Fruit fly (Drosophila melanogaster) whole organism, pupa: ENCODE measurements around the gene CG15544.

Source experiments
- CG12605 ChIP-seq: fragments of 200-800 bp; sonication (Bioruptor generic); IDR thresholded peaks from 2 replicates; pipeline ENCODE4 v1.3.6; 2022; ENCODE audit warnings: missing biosample characterization, missing genetic modification characterization
- CG13204 ChIP-seq: fragments of 200-800 bp; sonication (Bioruptor generic); optimal IDR thresholded peaks from 2 replicates; lab custom pipeline; 2018; ENCODE audit warnings: missing biosample characterization, mild to moderate bottlenecking, missing genetic modification characterization, moderate library complexity
- CG15710 ChIP-seq: fragments of 200-800 bp; sonication (Bioruptor generic); optimal IDR thresholded peaks from 2 replicates; lab custom pipeline; 2018; ENCODE audit warnings: missing biosample characterization, mild to moderate bottlenecking, missing genetic modification characterization, moderate library complexity
- CG17806 ChIP-seq: fragments of 200-800 bp; sonication (Bioruptor generic); optimal IDR thresholded peaks from 2 replicates; lab custom pipeline; 2018; ENCODE audit warnings: missing biosample characterization, mild to moderate bottlenecking, missing genetic modification characterization, moderate library complexity
- CG34367 ChIP-seq: fragments of 200-800 bp; sonication (Bioruptor generic); optimal IDR thresholded peaks from 2 replicates; lab custom pipeline; 2018; ENCODE audit warnings: missing biosample characterization, mild to moderate bottlenecking, missing genetic modification characterization
- CG8159 ChIP-seq: fragments of 200-800 bp; sonication (Bioruptor generic); optimal IDR thresholded peaks from 3 replicates; lab custom pipeline; 2018; ENCODE audit warnings: missing biosample characterization, mild to moderate bottlenecking, missing genetic modification characterization, moderate library complexity
- D1 ChIP-seq: fragments of 200-800 bp; sonication (Bioruptor generic); optimal IDR thresholded peaks from 2 replicates; lab custom pipeline; 2018; ENCODE audit warnings: missing biosample characterization, mild to moderate bottlenecking, missing genetic modification characterization, moderate library complexity
- EcR ChIP-seq: fragments of 200-800 bp; sonication (Bioruptor generic); optimal IDR thresholded peaks from 3 replicates; lab custom pipeline; 2019; ENCODE audit warnings: missing biosample characterization, missing genetic modification characterization, mild to moderate bottlenecking, moderate library complexity, missing genetic modification reagents
- Pif1A ChIP-seq: fragments of 200-800 bp; sonication (Bioruptor generic); optimal IDR thresholded peaks from 3 replicates; lab custom pipeline; 2016; ENCODE audit warnings: missing biosample characterization, missing genetic modification characterization
- fd96Ca ChIP-seq: fragments of 200-800 bp; sonication (Bioruptor generic); IDR thresholded peaks from 3 replicates; pipeline ENCODE4 v1.3.6; 2022; ENCODE audit warnings: missing biosample characterization, missing genetic modification characterization
- rn ChIP-seq: fragments of 200-800 bp; sonication (Bioruptor generic); IDR thresholded peaks from 2 replicates; pipeline ENCODE4 v1.3.6; 2022; ENCODE audit warnings: missing biosample characterization, missing genetic modification characterization

dm6 chr3R:30832130-30832529, 4.5 kb downstream of the CG15544 start:
- no peak for TF ChIP-seq rn (GFP tag; lab: Robert Waterston, UW)
- TF ChIP-seq CG13204 (GFP tag; lab: Kevin White, UChicago): no peak
- TF ChIP-seq CG15710 (tag; lab: Kevin White, UChicago): no peak
- TF ChIP-seq CG17806 (tag; lab: Kevin White, UChicago): no peak
- TF ChIP-seq CG12605: no peak
- TF ChIP-seq Pif1A: no peak
- TF ChIP-seq EcR: no peak
- no peak for TF ChIP-seq CG34367 (tag; lab: Kevin White, UChicago)
- no peak for TF ChIP-seq D1
- TF ChIP-seq CG8159 (tag; lab: Kevin White, UChicago): no peak
- TF ChIP-seq fd96Ca (GFP tag; lab: Robert Waterston, UW): no peak
